Fruit fly (Drosophila melanogaster): ENCODE measurements around the gene plh.

Gene plh

dm6 chr3R:4974514-4975314 is 36.1 kb downstream of the plh start (continued):
- no peak for TF ChIP-seq CG7357 (GFP tag; IDR thresholded peaks at IDR 0.05)
- TF ChIP-seq sisA (GFP tag; IDR thresholded peaks at IDR 0.05), result 0 out of 2 replicates have a peak, but pooled peaks have one; percentile 16
- TF ChIP-seq CG2120 (GFP tag; optimal IDR thresholded peaks at IDR 0.05), result no peak
- peak; percentile 2 for TF ChIP-seq CG1603 (tag; optimal IDR thresholded peaks at IDR 0.05)
- peak; percentile 51; the same call in 1 of the 3 replicates for TF ChIP-seq CG7963 (GFP tag; IDR thresholded peaks at IDR 0.05; ENCODE audit: partially characterized antibody)
- TF ChIP-seq CG15479 (GFP tag; optimal IDR thresholded peaks at IDR 0.05), result no peak
- no peak for TF ChIP-seq tx (GFP tag; optimal IDR thresholded peaks at IDR 0.05)
- TF ChIP-seq CG11085 (GFP tag; IDR thresholded peaks at IDR 0.05), result no peak
- no peak for TF ChIP-seq HHEX (GFP tag; optimal IDR thresholded peaks at IDR 0.05)
- TF ChIP-seq Lpt (GFP tag; optimal IDR thresholded peaks at IDR 0.05), result no peak
- TF ChIP-seq CG7745 (tag; optimal IDR thresholded peaks at IDR 0.05), result no peak
- TF ChIP-seq CG2712 (tag; optimal IDR thresholded peaks at IDR 0.05), result no peak
- TF ChIP-seq nau (GFP tag; optimal IDR thresholded peaks at IDR 0.05), result no peak
- no peak for TF ChIP-seq Ets97D (GFP tag; optimal IDR thresholded peaks at IDR 0.05)
- TF ChIP-seq CG34224 (GFP tag; IDR thresholded peaks at IDR 0.05; ENCODE audit: partially characterized antibody), result no peak
- peak; percentile 6 for TF ChIP-seq ATbp (GFP tag; optimal IDR thresholded peaks at IDR 0.05)
- no peak for TF ChIP-seq az2 (GFP tag; optimal IDR thresholded peaks at IDR 0.05)
- TF ChIP-seq CG10462 (GFP tag; optimal IDR thresholded peaks at IDR 0.05), result no peak
- peak; percentile 91 for TF ChIP-seq sens (GFP tag)
- TF ChIP-seq HLH4C (GFP tag; IDR thresholded peaks at IDR 0.05; ENCODE audit: partially characterized antibody), result 0 out of 3 replicates have a peak, but pooled peaks have one; percentile 26
- no peak for TF ChIP-seq CG13296 (GFP tag; optimal IDR thresholded peaks at IDR 0.05)
- peak; percentile 9 for TF ChIP-seq CG6813 (GFP tag; optimal IDR thresholded peaks at IDR 0.05)
- no peak for TF ChIP-seq Sox100B (GFP tag; optimal IDR thresholded peaks at IDR 0.05)
- TF ChIP-seq CG10147 (GFP tag; optimal IDR thresholded peaks at IDR 0.05), result no peak
- no peak for TF ChIP-seq Xrp1 (GFP tag; IDR thresholded peaks at IDR 0.05)
- no peak for TF ChIP-seq Ravus (GFP tag; IDR thresholded peaks at IDR 0.05)
- TF ChIP-seq CG12299 (tag; optimal IDR thresholded peaks at IDR 0.05), result no peak
- TF ChIP-seq CG31365 (tag; optimal IDR thresholded peaks at IDR 0.05), result no peak
- no peak for TF ChIP-seq toy (GFP tag; IDR thresholded peaks at IDR 0.05)
- no peak for TF ChIP-seq CG10274 (GFP tag; optimal IDR thresholded peaks at IDR 0.05)
- TF ChIP-seq YL-1 (GFP tag; optimal IDR thresholded peaks at IDR 0.05), result peak; percentile 8
- TF ChIP-seq CG10959 (GFP tag; IDR thresholded peaks at IDR 0.05), result 0 out of 2 replicates have a peak, but pooled peaks have one; percentile 11
- TF ChIP-seq Drgx (GFP tag; IDR thresholded peaks at IDR 0.05), result no peak
- no peak for TF ChIP-seq Six4 (GFP tag; optimal IDR thresholded peaks at IDR 0.05)
- TF ChIP-seq Hand (GFP tag; optimal IDR thresholded peaks at IDR 0.05), result no peak
- TF ChIP-seq Nf-YA (GFP tag; IDR thresholded peaks at IDR 0.05), result 0 out of 2 replicates have a peak, but pooled peaks have one; percentile 8
- TF ChIP-seq CG7987 (GFP tag; optimal IDR thresholded peaks at IDR 0.05), result no peak
- no peak for TF ChIP-seq nom (GFP tag; optimal IDR thresholded peaks at IDR 0.05)
- TF ChIP-seq Bdp1 (GFP tag; optimal IDR thresholded peaks at IDR 0.05), result no peak
- no peak for TF ChIP-seq CG1647 (GFP tag; optimal IDR thresholded peaks at IDR 0.05)
- no peak for TF ChIP-seq CG13894 (tag; optimal IDR thresholded peaks at IDR 0.05)
- TF ChIP-seq CG17829 (tag; optimal IDR thresholded peaks at IDR 0.05), result no peak
- TF ChIP-seq BtbVII (GFP tag; optimal IDR thresholded peaks at IDR 0.05), result no peak
- TF ChIP-seq CG1233 (GFP tag; optimal IDR thresholded peaks at IDR 0.05), result no peak
- TF ChIP-seq bigmax (GFP tag; optimal IDR thresholded peaks at IDR 0.05), result no peak
- TF ChIP-seq CG32767 (GFP tag; IDR thresholded peaks at IDR 0.05), result 0 out of 2 replicates have a peak, but pooled peaks have one; percentile 22
- no peak for TF ChIP-seq pfk (GFP tag; optimal IDR thresholded peaks at IDR 0.05)
- TF ChIP-seq CG10654 (GFP tag; optimal IDR thresholded peaks at IDR 0.05), result no peak
- TF ChIP-seq Ada2b (GFP tag; IDR thresholded peaks at IDR 0.05), result no peak
